Fruit fly (Drosophila melanogaster): ENCODE data around the gene CG7394.

CG7394 gene

DNA sequence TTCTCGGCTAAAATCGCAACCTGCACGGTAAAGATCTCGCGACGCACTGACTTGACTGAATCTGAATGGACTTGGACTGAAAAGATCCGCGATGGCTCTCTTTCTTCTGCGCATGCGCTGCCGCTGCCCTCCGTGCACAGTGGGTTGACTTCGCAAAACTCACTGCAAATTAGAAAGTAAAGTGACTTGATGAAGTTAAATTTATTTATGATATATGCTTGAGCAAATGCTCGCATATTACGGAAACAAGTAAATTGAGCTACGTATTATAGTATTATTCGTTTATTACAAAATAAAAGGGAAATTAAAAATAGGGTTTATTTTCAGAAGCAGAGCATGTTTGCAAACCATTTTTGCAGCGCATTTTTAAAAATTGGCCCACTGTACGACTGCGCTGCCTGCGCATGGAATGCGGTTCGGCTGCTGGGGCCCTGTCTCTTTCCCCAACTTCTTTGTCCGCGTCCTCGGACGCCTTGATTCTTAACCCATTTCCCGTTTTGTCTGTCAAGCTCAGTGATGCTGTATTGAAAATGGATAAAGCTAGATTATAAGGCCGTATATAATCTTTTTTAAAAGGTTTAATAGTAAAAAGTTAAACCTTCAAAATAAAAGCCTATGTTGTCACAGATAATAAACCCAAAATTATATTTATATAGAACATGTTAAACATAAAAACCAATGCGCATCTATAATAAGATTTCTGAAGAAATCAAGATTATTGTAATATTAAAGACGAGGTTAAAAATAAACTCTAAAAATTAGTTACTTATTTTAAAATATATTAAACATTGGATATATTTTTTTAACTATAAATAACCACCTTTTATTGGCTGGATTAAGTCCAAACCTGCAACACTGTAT lies 26.2 kb downstream of the CG7394 start, which contains the start of gene rt (continued):
- TF ChIP-seq grau (tag; optimal IDR thresholded peaks at IDR 0.05) (peak; percentile 62), CG6654 (GFP tag; optimal IDR thresholded peaks at IDR 0.05) (no peak), ab (GFP tag; optimal IDR thresholded peaks at IDR 0.05) (no peak), tin (GFP tag; optimal IDR thresholded peaks at IDR 0.05) (peak; percentile 34), CG11560 (tag; IDR thresholded peaks at IDR 0.05) (no peak), unpg (GFP tag; optimal IDR thresholded peaks at IDR 0.05) (peak; percentile 71), NK7.1 (GFP tag; optimal IDR thresholded peaks at IDR 0.05) (no peak), Neu2 (GFP tag; optimal IDR thresholded peaks at IDR 0.05; ENCODE audit: borderline replicate concordance) (no peak), CG7987 (GFP tag; optimal IDR thresholded peaks at IDR 0.05) (no peak), CG17612 (GFP tag; IDR thresholded peaks at IDR 0.05) (no peak), Myb (GFP tag; optimal IDR thresholded peaks at IDR 0.05) (no peak), fd64A (GFP tag; optimal IDR thresholded peaks at IDR 0.05) (peak; percentile 24), sima (GFP tag; optimal IDR thresholded peaks at IDR 0.05) (no peak), CG2120 (GFP tag; optimal IDR thresholded peaks at IDR 0.05) (no peak), dysf (GFP tag; IDR thresholded peaks at IDR 0.05) (peak; percentile 66; the same call in 2 of the 3 replicates), MTF-1 (GFP tag; optimal IDR thresholded peaks at IDR 0.05; ENCODE audit: borderline replicate concordance) (peak; percentile 13), rib (GFP tag; IDR thresholded peaks at IDR 0.05) (no peak), vfl (GFP tag; optimal IDR thresholded peaks at IDR 0.05) (no peak), bowl (GFP tag; IDR thresholded peaks at IDR 0.05) (no peak), mld (GFP tag; IDR thresholded peaks at IDR 0.05; ENCODE audit: partially characterized antibody) (no peak), D19A (tag; optimal IDR thresholded peaks at IDR 0.05) (peak; percentile 58), Nf-YC (tag; optimal IDR thresholded peaks at IDR 0.05) (peak; percentile 21), repo (GFP tag; optimal IDR thresholded peaks at IDR 0.05) (no peak), E2f2 (GFP tag; IDR thresholded peaks at IDR 0.05) (peak; percentile 31; the same call in 1 of the 2 replicates), Gsc (GFP tag; IDR thresholded peaks at IDR 0.05) (no peak; the same call in 1 of the 2 replicates), CG17385 (GFP tag; optimal IDR thresholded peaks at IDR 0.05) (peak; percentile 50), CG4424 (GFP tag; optimal IDR thresholded peaks at IDR 0.05) (peak; percentile 66), nmo (GFP tag; optimal IDR thresholded peaks at IDR 0.05) (peak; percentile 69), Vsx1 (GFP tag; optimal IDR thresholded peaks at IDR 0.05) (no peak), CG2202 (tag; optimal IDR thresholded peaks at IDR 0.05) (peak; percentile 55), bbx (GFP tag; IDR thresholded peaks at IDR 0.05; ENCODE audit: partially characterized antibody) (no peak), CG34376 (GFP tag; optimal IDR thresholded peaks at IDR 0.05) (no peak), CG6791 (GFP tag; IDR thresholded peaks at IDR 0.05; ENCODE audit: partially characterized antibody) (no peak), Gug (GFP tag; IDR thresholded peaks at IDR 0.05) (no peak), Awh (GFP tag; IDR thresholded peaks at IDR 0.05) (no peak; the same call in 1 of the 2 replicates), gro (GFP tag; optimal IDR thresholded peaks at IDR 0.05) (no peak), CHES-1-like (GFP tag; optimal IDR thresholded peaks at IDR 0.05) (no peak), CG7963 (GFP tag; IDR thresholded peaks at IDR 0.05; ENCODE audit: partially characterized antibody) (no peak), slbo (GFP tag; IDR thresholded peaks at IDR 0.05) (no peak), CG8359 (GFP tag; optimal IDR thresholded peaks at IDR 0.05; ENCODE audit: borderline replicate concordance) (peak; percentile 37), pita (GFP tag; optimal IDR thresholded peaks at IDR 0.05) (no peak), ind (GFP tag; optimal IDR thresholded peaks at IDR 0.05) (peak; percentile 47), Meics (GFP tag; optimal IDR thresholded peaks at IDR 0.05) (peak; percentile 29), exex (tag; optimal IDR thresholded peaks at IDR 0.05) (no peak), crc (GFP tag; optimal IDR thresholded peaks at IDR 0.05) (no peak), dimm (GFP tag; IDR thresholded peaks at IDR 0.05) (no peak), Atf3 (GFP tag; optimal IDR thresholded peaks at IDR 0.05) (peak; percentile 2), Fer3 (tag; optimal IDR thresholded peaks at IDR 0.05) (peak; percentile 22), CG11085 (GFP tag; IDR thresholded peaks at IDR 0.05) (no peak)

Data from whole organism, embryonic.